Worm (Caenorhabditis elegans): Measurements from ENCODE around the gene C16C8.22.

DNA sequence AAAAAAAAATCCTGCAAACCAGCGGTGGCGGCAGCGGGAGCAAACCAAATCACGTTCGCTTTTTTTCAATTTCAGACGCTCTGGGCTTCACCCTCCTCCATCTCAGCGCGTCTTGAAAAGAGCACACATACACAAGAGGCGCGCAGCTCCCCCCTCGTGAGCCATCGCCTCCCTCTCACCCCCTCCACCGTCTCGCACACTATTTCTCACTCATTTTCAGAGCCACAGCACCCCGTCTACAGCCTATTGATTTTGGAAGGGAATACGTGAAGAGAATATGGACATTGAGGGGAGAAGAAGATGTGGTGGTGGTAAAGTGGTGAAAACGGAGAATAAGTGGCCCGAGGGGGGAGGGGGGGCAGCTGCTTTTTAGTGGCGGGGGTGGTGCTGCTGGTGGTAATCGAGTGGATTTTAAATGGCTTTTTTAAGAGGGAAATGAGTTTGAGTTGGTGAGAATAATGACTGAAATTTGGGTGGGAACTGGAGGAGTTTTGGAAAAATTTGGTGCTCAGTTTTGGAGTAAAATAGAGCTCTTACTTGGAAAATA, 14.8 kb downstream of the C16C8.22 start:
- TF ChIP-seq cog-1 (tag; optimal IDR thresholded peaks at IDR 0.05) (no peak), ztf-23 (GFP tag; IDR thresholded peaks at IDR 0.05) (peak; percentile 56; the same call in 1 of the 2 replicates), med-1 (GFP tag; optimal IDR thresholded peaks at IDR 0.05; ENCODE audit: insufficient read depth) (no peak), tab-1 (GFP tag; IDR thresholded peaks at IDR 0.05) (no peak), ref-1 (GFP tag; conservative IDR thresholded peaks at IDR 0.05) (no peak), T22C8.4 (GFP tag; IDR thresholded peaks at IDR 0.05) (0 out of 2 replicates have a peak, but pooled peaks have one; percentile 16)
